Fruit fly (Drosophila melanogaster) S2 (cell line): ENCODE results near the gene Atxn7.

Experiments used
- CG8478 ChIP-seq: fragments of >200 bp; optimal IDR thresholded peaks from 2 replicates; lab custom pipeline; 2018
- CTCF ChIP-seq, 2 experiments: fragments of >200 bp; optimal IDR thresholded peaks; 2 replicates each; lab custom pipeline; 2018

DNA sequence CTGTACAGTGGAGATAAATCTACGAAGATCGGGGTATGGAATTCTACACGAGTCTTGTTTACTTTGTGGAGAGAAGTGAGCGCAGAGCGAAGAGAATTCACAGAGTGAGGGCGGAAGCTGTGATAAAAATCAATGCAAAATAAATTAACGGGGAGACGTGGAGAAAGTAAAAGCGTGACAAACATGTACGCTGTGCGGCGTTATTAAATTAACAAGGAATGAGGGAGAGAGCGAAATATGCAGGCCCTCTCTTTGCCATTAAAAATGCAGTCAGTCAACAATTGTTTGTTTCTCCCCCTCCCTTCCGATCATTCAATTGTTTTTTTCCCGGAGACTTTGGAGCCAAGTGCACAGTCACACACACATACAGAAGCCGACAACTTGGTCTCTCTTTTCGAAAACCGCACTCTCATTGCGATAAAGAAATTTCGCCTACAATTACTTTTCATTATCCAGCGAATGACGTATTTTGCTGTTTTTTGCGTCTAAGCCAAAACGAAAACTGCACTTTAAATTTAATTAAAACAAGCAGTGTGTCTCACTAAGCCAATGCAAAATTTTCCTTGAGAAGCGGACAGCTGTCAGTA is 12.7 kb upstream of the Atxn7 start:
- TF ChIP-seq CG8478 (no peak), CTCF (optimal IDR thresholded peaks at IDR 0.05; lab: Kevin White, UChicago) (no peak)
